Worm (Caenorhabditis elegans): ENCODE results near the gene B0024.13.

The B0024.13 gene

DNA sequence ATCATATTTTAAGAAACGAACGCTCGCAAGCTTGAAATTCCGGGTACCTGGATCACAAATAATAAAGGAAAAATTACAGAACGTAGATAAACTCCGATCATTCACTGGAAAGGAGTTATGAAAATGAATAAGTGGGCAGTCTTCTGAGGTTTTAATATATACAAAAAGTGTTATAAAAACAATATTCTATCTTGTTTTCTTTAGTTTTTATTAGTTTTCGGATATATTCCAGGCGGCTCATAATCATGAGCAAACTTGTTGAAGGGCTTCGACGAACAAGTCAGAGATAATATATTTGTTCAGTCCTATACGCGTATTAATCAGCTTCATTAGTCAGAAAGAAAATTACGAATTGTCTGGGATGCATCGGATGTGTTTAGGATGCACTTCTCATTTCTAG is 6.6 kb upstream of the B0024.13 start, which contains the start of gene gcy-6:
Gene gcy-6, minus strand, starts transcription at position 101 of the 400 bp plus-strand sequence.
- no peak for TF ChIP-seq ama-1 (optimal IDR thresholded peaks at IDR 0.05)
- no peak for TF ChIP-seq ama-1 (GFP tag; optimal IDR thresholded peaks at IDR 0.05)
- TF ChIP-seq rec-8 (tag; optimal IDR thresholded peaks at IDR 0.05) = no peak
- no peak for TF ChIP-seq unc-130 (GFP tag; optimal IDR thresholded peaks at IDR 0.05)
- no peak for TF ChIP-seq lag-1 (GFP tag; IDR thresholded peaks at IDR 0.05)

DNA sequence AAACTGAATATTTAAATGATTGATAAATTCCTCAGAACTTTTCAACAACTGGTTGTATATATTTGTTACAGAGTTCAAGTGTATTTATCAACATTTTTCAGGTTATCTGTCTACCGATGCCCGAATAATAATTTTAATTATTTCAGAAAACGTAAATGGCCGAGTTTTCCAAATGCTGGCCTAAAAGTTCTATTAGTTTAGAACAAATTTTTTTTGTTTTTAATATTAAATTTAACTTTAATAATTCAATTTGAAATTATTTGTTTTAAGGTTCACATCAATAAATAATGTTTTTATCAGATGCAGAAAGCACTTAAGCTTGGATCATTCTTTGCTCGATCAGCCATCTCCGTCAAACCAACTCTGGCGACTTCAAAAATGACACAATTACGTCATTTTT is 6.1 kb upstream of the B0024.13 start, which contains the start of gene trx-2:
Gene trx-2, plus strand, starts transcription at position 301 of the 400 bp plus-strand sequence.
- TF ChIP-seq rec-8 (tag; optimal IDR thresholded peaks at IDR 0.05) (no peak), lin-40 (tag; optimal IDR thresholded peaks at IDR 0.05) (no peak), B0336.3 (GFP tag; IDR thresholded peaks at IDR 0.05) (no peak), gei-17 (GFP tag; optimal IDR thresholded peaks at IDR 0.05) (no peak)

DNA sequence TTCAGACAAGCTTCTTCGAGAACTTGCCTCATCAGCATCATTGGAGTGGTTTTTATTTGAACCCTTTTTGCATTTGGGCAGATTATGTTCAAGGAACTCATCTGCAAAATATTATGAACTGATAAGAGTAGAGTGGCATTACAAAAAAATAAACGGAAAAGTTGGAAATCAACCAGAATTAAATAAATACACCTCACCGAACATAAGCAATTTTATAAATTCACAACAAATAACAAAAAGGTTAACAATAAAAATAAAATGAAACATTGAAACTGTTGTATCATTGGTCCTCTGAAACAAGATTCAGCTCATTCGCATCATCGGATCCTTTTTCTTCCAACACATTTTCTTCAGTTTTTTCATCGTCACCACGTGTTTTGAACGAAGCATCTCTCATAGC is 3.2 kb upstream of the B0024.13 start, which contains the start of gene asps-1:
Gene asps-1, minus strand, starts transcription at position 101 of the 400 bp plus-strand sequence.
- TF ChIP-seq attf-3 (GFP tag; conservative IDR thresholded peaks at IDR 0.05) (no peak), lsy-27 (tag; optimal IDR thresholded peaks at IDR 0.05; ENCODE audit: borderline replicate concordance, insufficient read depth) (no peak), madf-3 (GFP tag; IDR thresholded peaks at IDR 0.05) (no peak), nhr-27 (tag; optimal IDR thresholded peaks at IDR 0.05) (no peak), rpc-1 (optimal IDR thresholded peaks at IDR 0.05) (no peak), rpc-1 (tag; optimal IDR thresholded peaks at IDR 0.05) (no peak), F37B4.10 (GFP tag; IDR thresholded peaks at IDR 0.05) (no peak), ztf-3 (GFP tag; optimal IDR thresholded peaks at IDR 0.05) (no peak), madf-6 (GFP tag; IDR thresholded peaks at IDR 0.05) (no peak), nfyb-1 (GFP tag; IDR thresholded peaks at IDR 0.05) (no peak)

DNA sequence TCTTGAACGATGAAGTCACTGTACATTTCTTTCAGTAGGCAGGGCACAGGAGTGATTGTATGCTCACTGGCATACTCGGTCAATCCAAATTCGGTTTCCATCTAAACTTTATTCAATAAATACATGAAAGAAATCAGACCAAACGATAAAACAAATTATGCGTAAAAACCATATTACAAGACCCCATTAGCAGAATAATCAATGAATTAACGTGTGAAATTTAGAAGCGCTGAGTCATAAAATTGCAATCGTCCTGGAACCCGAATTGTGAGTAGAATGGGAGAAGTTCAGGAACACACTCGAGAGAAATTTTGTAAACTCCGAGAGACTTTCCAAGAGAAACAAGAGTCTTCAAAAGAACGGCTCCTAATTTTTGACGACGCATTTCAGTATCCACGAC is 1.1 kb upstream of the B0024.13 start, which contains the start of gene B0024.11:
Gene B0024.11, minus strand, starts transcription at position 101 of the 400 bp plus-strand sequence.
- no peak for TF ChIP-seq egl-44 (GFP tag; IDR thresholded peaks at IDR 0.05)
- no peak for TF ChIP-seq akir-1 (GFP tag; optimal IDR thresholded peaks at IDR 0.05)
- no peak for TF ChIP-seq mel-28 (tag; optimal IDR thresholded peaks at IDR 0.05; ENCODE audit: borderline replicate concordance)
- no peak for TF ChIP-seq ceh-58 (GFP tag; IDR thresholded peaks at IDR 0.05)

DNA sequence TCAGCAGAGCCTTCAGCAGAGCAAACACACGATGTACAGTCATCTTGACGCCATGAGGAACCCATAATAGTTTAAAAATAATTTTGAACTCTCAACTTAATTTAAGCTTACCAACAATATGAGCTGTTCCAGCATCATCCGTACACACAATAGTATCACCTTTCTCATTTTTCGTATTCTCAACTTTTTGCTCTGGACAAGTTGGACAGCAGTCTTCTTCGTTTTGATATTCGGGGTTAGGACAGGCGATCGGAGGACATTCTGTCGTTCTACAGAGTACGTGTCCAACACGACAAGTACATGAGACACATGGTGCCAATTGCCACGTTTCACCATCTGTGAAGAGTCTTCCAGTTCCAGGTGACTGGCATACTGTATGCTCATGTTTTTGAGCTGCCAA is 3.0 kb downstream of the B0024.13 start:
- TF ChIP-seq ztf-18 (tag; optimal IDR thresholded peaks at IDR 0.05) (no peak), madf-8 (GFP tag; conservative IDR thresholded peaks at IDR 0.05) (no peak), snpc-1.3 (tag; optimal IDR thresholded peaks at IDR 0.05; ENCODE audit: insufficient read depth) (no peak), C17E4.6 (GFP tag; IDR thresholded peaks at IDR 0.05) (no peak)

DNA sequence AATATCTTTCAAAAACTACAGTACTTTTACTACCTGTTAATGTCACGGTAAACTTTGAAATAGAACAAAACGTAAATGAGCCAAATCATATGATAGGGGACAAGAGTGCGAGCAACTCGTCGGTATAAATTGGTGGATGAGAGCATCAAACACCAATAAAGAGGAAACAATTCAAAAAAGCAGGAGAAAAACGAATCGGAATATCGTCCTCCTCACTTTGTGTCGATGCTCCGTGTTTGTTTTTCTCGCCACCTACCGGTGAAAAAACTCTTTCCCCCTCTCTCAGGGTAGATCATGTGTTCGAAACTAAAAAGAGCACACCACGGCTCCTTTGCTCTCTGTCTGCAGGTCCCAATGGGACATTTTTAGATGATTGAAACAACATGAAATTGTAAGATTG is 7.6 kb downstream of the B0024.13 start:
- TF ChIP-seq egrh-3 (GFP tag; IDR thresholded peaks at IDR 0.05) (no peak), madf-10 (tag; optimal IDR thresholded peaks at IDR 0.05) (no peak), C06A6.2 (GFP tag; conservative IDR thresholded peaks at IDR 0.05) (no peak), attf-6 (GFP tag; IDR thresholded peaks at IDR 0.05) (no peak), tlf-1 (GFP tag; optimal IDR thresholded peaks at IDR 0.05) (no peak), F57A8.1 (GFP tag; optimal IDR thresholded peaks at IDR 0.05) (no peak), B0261.1 (tag; optimal IDR thresholded peaks at IDR 0.05) (no peak), T07F8.4 (tag; optimal IDR thresholded peaks at IDR 0.05) (no peak), ZK185.1 (tag; optimal IDR thresholded peaks at IDR 0.05; ENCODE audit: poor library complexity, severe bottlenecking) (no peak), lsl-1 (GFP tag; optimal IDR thresholded peaks at IDR 0.05) (no peak), hlh-12 (tag; optimal IDR thresholded peaks at IDR 0.05) (no peak)
